Fruit fly (Drosophila melanogaster): ENCODE measurements around the gene CG6040.

DNA sequence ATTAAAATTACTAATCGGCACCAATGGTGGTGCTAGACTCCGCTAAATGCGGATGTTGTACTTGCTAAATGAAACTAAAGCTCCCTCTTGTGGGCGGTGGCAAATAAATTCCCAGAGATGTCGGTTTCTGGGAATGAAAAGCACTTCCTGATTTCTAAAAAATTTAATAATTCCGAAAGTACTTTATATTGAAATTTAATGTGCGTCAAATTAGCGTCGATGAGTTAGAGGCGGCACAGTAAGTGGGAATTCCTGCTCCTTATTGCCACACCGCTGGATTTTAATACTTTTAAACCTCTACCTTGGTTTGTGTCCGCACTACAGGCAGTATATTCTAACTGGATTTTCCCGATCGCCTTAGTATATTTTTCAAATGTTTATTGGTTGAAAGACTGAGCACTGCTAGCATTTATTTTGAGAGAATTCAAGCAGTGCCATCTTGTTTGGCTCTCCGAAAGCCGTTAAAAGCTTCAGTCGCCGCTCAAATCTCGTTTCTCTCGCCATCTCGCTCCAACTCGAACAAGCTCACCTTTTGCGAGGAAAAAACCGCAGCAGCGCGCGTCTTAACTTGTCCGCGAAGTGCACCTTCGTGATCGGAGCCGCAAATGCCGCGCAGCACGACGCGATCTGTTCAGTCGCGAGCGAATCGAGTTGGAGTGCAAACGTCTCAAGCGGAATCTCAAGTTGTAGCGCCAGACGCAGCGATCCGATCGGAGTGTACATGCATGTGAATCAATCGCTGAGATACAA is at the start of gene CG6040:
- TF ChIP-seq Dll (optimal IDR thresholded peaks at IDR 0.05) (no peak), psq (optimal IDR thresholded peaks at IDR 0.05) (no peak), EcR (GFP tag; optimal IDR thresholded peaks at IDR 0.05) (no peak), usp (GFP tag; optimal IDR thresholded peaks at IDR 0.05) (no peak), CG8478 (optimal IDR thresholded peaks at IDR 0.05) (peak; percentile 20)

Measured in whole organism.